Worm (Caenorhabditis elegans) whole organism, midembryonic: ENCODE measurements around the gene C01G12.3.

Experiments used
- T22C8.4 ChIP-seq: fragments of 200-800 bp; sonication (Bioruptor generic); IDR thresholded peaks from 2 replicates; pipeline ENCODE4 v1.3.6; 2022; ENCODE audit warnings: missing genetic modification characterization, missing compliant biosample characterization
- cog-1 ChIP-seq: sonication (generic microtip); optimal IDR thresholded peaks from 2 replicates; lab custom pipeline; 2016; ENCODE audit warnings: missing genetic modification characterization, missing compliant biosample characterization
- flt-1 ChIP-seq: fragments of 200-800 bp; sonication (Bioruptor generic); IDR thresholded peaks from 2 replicates; pipeline ENCODE4 v1.3.6; 2022; ENCODE audit warnings: missing genetic modification characterization, missing compliant biosample characterization
- klf-2 ChIP-seq: fragments of 200-800 bp; sonication (Bioruptor generic); conservative IDR thresholded peaks from 2 replicates; pipeline ENCODE4 v1.3.6; 2022; ENCODE audit warnings: missing genetic modification reagents, missing genetic modification characterization, missing compliant biosample characterization
- med-1 ChIP-seq: sonication (generic microtip); optimal IDR thresholded peaks from 2 replicates; lab custom pipeline; 2017; ENCODE audit warnings: missing genetic modification characterization, mild to moderate bottlenecking, missing compliant biosample characterization, antibody characterized with exemption, missing genetic modification reagents; ENCODE audit not compliant: insufficient read depth
- ref-1 ChIP-seq: fragments of 200-800 bp; sonication (Bioruptor generic); conservative IDR thresholded peaks from 2 replicates; pipeline ENCODE4 v1.3.6; 2022; ENCODE audit warnings: missing genetic modification reagents, missing genetic modification characterization, missing compliant biosample characterization
- tab-1 ChIP-seq: fragments of 200-800 bp; sonication (Bioruptor generic); IDR thresholded peaks from 2 replicates; pipeline ENCODE4 v1.3.6; 2022; ENCODE audit warnings: missing genetic modification characterization, missing compliant biosample characterization
- ztf-23 ChIP-seq: fragments of 200-800 bp; sonication (Bioruptor generic); IDR thresholded peaks from 2 replicates; pipeline ENCODE4 v1.3.6; 2022; ENCODE audit warnings: missing genetic modification reagents, missing genetic modification characterization, missing compliant biosample characterization
- ztf-29 ChIP-seq: fragments of 200-800 bp; sonication (Bioruptor generic); IDR thresholded peaks from 2 replicates; pipeline ENCODE4 v1.3.6; 2022; ENCODE audit warnings: missing genetic modification reagents, missing genetic modification characterization, missing compliant biosample characterization

Gene C01G12.3

DNA sequence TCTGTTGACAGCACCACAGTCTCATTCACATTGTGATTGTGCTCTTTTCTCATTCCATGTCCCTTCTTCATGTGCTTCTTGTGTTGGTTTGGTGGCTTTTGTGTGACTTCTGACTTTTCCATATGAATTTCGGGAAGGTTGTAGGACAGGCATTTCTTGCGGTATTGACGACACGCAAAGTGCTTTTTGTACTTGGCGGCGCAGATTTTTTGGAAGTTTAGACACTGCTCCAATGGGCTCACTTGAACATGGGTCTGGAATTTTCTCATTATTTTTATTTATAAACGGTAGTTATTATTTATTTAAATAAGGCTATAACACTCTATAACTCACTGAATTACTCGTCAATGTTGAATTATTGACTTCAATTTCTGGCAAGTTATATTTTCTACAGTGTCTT is 22.2 kb upstream of the C01G12.3 start:
- no peak for TF ChIP-seq klf-2
- TF ChIP-seq ztf-29 (GFP tag; lab: Robert Waterston, UW): no peak
- no peak for TF ChIP-seq med-1
- no peak for TF ChIP-seq cog-1 (tag; lab: Kevin White, UChicago)
- no peak for TF ChIP-seq flt-1 (GFP tag; lab: Robert Waterston, UW)
- TF ChIP-seq ztf-23: no peak
- no peak for TF ChIP-seq ref-1 (GFP tag; lab: Robert Waterston, UW)
- TF ChIP-seq T22C8.4 (GFP tag; lab: Robert Waterston, UW): no peak
- no peak for TF ChIP-seq tab-1 (GFP tag; lab: Robert Waterston, UW)

DNA sequence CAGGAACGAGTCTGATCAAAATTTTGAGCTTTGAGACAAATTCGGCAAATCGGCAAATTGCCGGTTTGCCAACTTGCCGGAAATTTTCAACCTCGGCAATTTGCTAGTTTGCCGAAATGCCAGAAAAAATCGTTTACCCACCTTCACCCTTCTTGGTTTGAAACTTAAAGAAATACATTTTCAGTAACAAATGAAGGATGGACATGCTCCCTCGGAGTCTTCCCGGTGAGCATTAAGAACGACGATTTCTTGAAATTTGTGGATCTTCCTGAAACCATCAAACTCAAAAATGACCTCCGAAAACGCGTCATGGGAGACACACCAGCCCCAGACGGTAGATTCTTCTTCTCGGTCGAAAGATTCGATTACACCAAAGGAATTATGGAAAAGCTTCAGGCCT is 20.6 kb upstream of the C01G12.3 start:
- no peak for TF ChIP-seq klf-2
- TF ChIP-seq T22C8.4 (GFP tag; lab: Robert Waterston, UW): no peak
- no peak for TF ChIP-seq ref-1 (GFP tag; lab: Robert Waterston, UW)

DNA sequence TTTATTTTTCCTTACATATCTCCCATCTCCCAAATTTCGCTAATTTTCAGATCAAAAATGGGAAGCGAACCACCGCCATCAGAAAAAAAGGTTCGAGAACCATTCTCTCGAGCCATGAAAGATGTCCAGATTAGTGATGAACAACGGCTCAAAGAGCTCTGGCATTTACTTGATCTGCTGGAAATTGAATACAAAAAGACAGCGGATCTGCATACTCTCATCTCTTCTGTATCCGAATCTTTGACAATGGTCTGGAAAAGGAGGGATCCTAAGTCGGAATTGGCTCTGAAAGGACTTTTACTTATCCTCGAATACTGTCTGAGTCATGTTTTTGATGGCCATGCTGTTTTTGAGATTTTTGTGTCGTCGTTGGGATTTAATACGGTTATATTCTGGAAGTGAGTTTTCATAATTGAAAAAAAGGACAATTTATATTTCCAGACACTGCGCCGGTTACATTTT is 18.8 kb upstream of the C01G12.3 start, which contains the start of gene tps-2:
Gene tps-2, plus strand, starts transcription at position 51 of the 462 bp plus-strand sequence.
- no peak for TF ChIP-seq ref-1 (GFP tag; lab: Robert Waterston, UW)
- TF ChIP-seq klf-2: no peak
- TF ChIP-seq ztf-23: no peak
- no peak for TF ChIP-seq tab-1 (GFP tag; lab: Robert Waterston, UW)
- TF ChIP-seq T22C8.4 (GFP tag; lab: Robert Waterston, UW): no peak

DNA sequence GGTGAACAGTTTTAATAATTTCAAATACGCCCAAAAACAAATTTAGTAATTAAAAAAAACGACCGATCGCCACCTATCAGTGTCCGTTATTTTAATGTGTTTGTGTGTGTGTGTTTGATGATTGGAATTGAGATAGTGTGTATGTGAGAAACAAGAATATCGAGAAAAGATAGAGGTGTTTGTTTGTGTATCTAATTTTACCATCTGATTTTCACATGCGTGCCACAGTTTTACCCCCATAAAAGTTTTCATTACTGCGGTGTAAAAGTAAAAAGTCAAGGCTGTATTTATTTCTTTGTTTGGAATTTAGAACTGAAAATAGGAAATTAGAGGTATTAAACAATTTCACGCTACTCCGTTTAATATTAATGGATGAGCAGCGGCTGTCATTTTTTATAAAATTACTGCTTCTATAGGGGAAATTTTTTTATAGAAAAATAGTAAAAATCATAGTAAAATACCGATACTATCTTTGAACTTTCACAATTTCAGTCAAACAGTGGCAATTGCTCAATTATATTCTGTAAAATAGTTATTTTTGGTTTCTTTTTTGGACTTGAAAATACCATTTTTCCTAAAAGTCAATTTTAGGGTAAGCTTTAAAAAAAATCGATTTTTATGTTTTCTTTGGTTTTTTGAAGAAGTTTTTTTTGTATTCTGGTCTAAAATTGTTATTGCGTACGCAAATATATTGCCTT is 18.0 kb upstream of the C01G12.3 start:
- no peak for TF ChIP-seq tab-1 (GFP tag; lab: Robert Waterston, UW)
- no peak for TF ChIP-seq med-1
- no peak for TF ChIP-seq klf-2
- TF ChIP-seq cog-1 (tag; lab: Kevin White, UChicago): no peak
- no peak for TF ChIP-seq ztf-23
- TF ChIP-seq T22C8.4 (GFP tag; lab: Robert Waterston, UW): no peak

DNA sequence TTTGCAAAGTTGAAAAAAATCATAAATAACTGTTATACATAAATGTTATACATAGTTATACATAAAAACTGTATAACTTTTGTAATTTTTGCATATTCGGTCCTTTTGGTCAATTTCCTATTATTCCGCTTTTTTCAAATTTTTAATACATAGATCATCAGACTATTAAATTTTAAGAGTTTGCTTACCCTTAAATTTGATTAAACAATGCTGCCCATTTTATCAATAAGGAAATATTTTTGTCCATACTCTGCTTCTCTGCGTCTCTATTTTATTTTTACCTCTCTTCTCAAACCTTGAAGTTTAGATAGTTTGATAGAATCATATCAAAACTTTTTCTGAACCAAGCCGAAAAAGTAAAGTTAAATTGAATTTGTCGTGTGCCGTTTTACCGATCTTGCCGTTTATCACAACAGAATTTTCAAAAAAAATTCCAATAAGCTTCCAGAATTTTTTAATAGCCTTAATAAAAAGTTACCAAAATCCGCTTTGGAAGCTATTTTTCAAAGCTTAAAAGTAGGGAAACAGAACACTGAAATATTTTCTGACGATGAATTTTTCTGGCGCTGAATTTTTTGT is 17.3 kb upstream of the C01G12.3 start:
- TF ChIP-seq cog-1 (tag; lab: Kevin White, UChicago) (no peak), tab-1 (GFP tag; lab: Robert Waterston, UW) (no peak), ztf-29 (GFP tag; lab: Robert Waterston, UW) (no peak), ref-1 (GFP tag; lab: Robert Waterston, UW) (no peak)

DNA sequence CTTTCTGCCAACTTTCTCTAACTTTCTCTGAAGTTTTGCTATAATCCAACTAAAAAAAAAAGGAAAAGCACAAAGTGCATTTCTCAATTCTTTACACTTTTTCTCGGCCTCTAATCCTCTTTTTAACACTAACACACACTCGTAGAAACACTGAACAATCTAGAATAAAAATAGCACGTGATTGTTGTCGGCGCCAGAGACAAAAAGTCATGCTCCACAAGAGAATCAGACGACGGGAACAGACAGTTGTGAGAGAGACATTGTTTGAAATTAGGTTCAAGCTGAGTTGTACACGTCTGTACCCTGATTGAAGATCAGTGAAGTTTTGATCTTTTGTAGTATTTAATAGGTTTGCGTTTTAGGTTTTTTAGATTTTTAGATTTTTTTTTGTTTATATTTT is 16.3 kb upstream of the C01G12.3 start:
- TF ChIP-seq ztf-23 (no peak), flt-1 (GFP tag; lab: Robert Waterston, UW) (no peak), tab-1 (GFP tag; lab: Robert Waterston, UW) (no peak), ref-1 (GFP tag; lab: Robert Waterston, UW) (no peak), med-1 (no peak), cog-1 (tag; lab: Kevin White, UChicago) (no peak), klf-2 (no peak)

DNA sequence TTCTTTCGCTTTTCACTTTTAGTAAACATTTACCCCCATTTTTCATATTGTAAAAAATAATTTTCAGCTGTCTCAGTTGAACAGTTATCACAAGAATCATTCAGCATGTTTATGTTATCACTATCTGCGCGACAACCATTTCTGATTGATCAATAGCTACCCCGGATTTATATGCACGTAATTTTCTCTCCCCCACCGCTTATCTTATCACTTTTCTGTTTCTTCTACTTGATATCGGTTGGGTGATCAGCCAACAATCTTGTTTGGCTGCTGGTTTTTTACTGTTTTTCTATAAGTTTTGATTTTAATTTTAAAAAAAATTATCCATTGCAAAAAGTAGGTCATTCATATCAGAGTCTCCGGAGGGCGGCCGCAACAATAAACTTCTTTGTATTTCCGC is 15.7 kb upstream of the C01G12.3 start:
- no peak for TF ChIP-seq ztf-23
- TF ChIP-seq ztf-29 (GFP tag; lab: Robert Waterston, UW): no peak
- no peak for TF ChIP-seq T22C8.4 (GFP tag; lab: Robert Waterston, UW)
- no peak for TF ChIP-seq tab-1 (GFP tag; lab: Robert Waterston, UW)
- no peak for TF ChIP-seq med-1
- no peak for TF ChIP-seq ref-1 (GFP tag; lab: Robert Waterston, UW)
- TF ChIP-seq cog-1 (tag; lab: Kevin White, UChicago): no peak
- no peak for TF ChIP-seq flt-1 (GFP tag; lab: Robert Waterston, UW)
- TF ChIP-seq klf-2: no peak

DNA sequence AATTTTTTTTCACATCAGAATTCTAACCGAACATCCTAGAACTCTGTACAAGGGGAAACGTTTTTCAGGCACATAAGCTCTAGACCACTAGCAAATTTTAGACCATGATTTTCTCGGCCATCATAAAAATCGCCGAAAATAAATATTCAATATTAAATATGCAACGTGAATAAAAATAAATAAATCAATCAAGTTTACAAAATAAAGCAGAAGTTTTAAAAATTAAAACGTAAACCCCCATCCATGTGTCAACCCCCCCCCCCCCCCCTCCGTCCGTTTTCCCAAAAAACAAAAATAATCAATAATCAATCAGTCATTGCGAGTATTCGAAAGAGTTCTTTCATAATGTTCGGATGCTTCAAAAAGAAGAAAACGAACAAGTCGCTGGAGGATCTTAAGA is 11.2 kb upstream of the C01G12.3 start, which contains the start of gene catp-4:
Gene catp-4, plus strand, starts transcription at position 301 of the 400 bp plus-strand sequence.
- TF ChIP-seq klf-2: no peak
- TF ChIP-seq ztf-29 (GFP tag; lab: Robert Waterston, UW): no peak
- no peak for TF ChIP-seq med-1
- TF ChIP-seq tab-1 (GFP tag; lab: Robert Waterston, UW): no peak
- no peak for TF ChIP-seq cog-1 (tag; lab: Kevin White, UChicago)
- TF ChIP-seq ref-1 (GFP tag; lab: Robert Waterston, UW): no peak
- TF ChIP-seq T22C8.4 (GFP tag; lab: Robert Waterston, UW): no peak
- TF ChIP-seq flt-1 (GFP tag; lab: Robert Waterston, UW): no peak
- TF ChIP-seq ztf-23: no peak

DNA sequence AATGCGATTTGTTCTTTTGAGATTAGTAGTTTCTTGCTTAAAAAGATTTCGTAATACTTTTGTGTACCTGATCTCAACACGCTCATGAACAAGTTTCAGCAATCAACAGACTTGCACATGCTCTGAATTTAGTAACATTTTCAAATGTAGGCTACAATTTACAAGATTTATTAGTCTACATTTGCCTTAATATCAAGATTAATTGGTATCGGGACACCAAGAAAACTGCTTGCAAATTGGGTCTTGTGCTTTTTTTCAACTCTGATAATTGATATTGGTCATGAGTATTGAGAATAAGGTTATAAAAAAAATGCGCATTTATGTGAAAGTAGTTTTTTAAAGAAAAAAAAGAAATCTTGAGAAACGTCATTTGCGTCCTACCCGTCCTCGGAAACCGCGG is 10.5 kb upstream of the C01G12.3 start:
- TF ChIP-seq tab-1 (GFP tag; lab: Robert Waterston, UW) (no peak), T22C8.4 (GFP tag; lab: Robert Waterston, UW) (no peak), ref-1 (GFP tag; lab: Robert Waterston, UW) (no peak), ztf-29 (GFP tag; lab: Robert Waterston, UW) (no peak), flt-1 (GFP tag; lab: Robert Waterston, UW) (no peak), klf-2 (no peak), ztf-23 (no peak), med-1 (no peak)

DNA sequence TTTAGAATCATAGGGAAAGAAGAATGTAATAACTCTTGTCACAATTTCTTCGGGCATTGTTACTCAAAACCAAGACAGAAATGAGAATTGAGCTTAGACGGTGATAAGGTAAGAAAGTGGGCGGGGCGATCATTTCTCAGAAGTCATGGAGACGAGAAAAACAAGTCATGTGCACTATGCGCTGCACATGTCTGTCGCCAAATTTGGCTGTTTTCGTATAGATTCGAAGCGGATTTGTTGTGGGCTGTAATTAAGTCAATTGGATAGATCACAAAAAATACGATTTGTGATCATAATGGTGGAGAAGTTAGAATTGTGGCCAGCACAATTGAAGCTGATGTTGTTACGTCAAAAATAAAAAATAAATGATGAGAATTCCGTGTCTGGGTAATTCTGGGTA is 9.6 kb upstream of the C01G12.3 start, which contains the start of gene C01G12.7:
Gene C01G12.7, minus strand, starts transcription at position 195 of the 400 bp plus-strand sequence.
- TF ChIP-seq klf-2 (no peak), ztf-23 (no peak), tab-1 (GFP tag; lab: Robert Waterston, UW) (no peak), flt-1 (GFP tag; lab: Robert Waterston, UW) (no peak), ztf-29 (GFP tag; lab: Robert Waterston, UW) (no peak), cog-1 (tag; lab: Kevin White, UChicago) (no peak), T22C8.4 (GFP tag; lab: Robert Waterston, UW) (no peak)
